Worm (Caenorhabditis elegans) whole organism, mixed stage, embryonic: ENCODE measurements around the gene mpk-2.

Experiments used
- blmp-1 ChIP-seq: fragments of 150-350 bp; optimal IDR thresholded peaks from 2 replicates; lab custom pipeline; 2014; ENCODE audit warnings: missing biosample characterization, missing genetic modification characterization
- ceh-39 ChIP-seq: fragments of 150-350 bp; optimal IDR thresholded peaks from 2 replicates; lab custom pipeline; 2014; ENCODE audit warnings: missing biosample characterization, missing genetic modification characterization
- ces-1 ChIP-seq: fragments of 150-350 bp; optimal IDR thresholded peaks from 2 replicates; lab custom pipeline; 2014; ENCODE audit warnings: missing biosample characterization, missing genetic modification reagents, missing genetic modification characterization
- elt-3 ChIP-seq: fragments of 150-350 bp; optimal IDR thresholded peaks from 2 replicates; lab custom pipeline; 2014; ENCODE audit warnings: missing biosample characterization, missing genetic modification characterization
- lsy-2 ChIP-seq: fragments of 150-350 bp; optimal IDR thresholded peaks from 2 replicates; lab custom pipeline; 2014; ENCODE audit warnings: missing biosample characterization, missing genetic modification characterization
- nhr-12 ChIP-seq: fragments of 150-350 bp; optimal IDR thresholded peaks from 2 replicates; lab custom pipeline; 2014; ENCODE audit warnings: missing biosample characterization, missing genetic modification characterization
- pha-4 ChIP-seq: fragments of 150-350 bp; optimal IDR thresholded peaks from 2 replicates; lab custom pipeline; 2018; ENCODE audit warnings: missing biosample characterization, missing genetic modification reagents, missing genetic modification characterization

- no peak for TF ChIP-seq pha-4 (tag; lab: Kevin White, UChicago)
- no peak for TF ChIP-seq blmp-1 (tag; lab: Kevin White, UChicago)
- no peak for TF ChIP-seq lsy-2 (tag; lab: Kevin White, UChicago)
- TF ChIP-seq nhr-12 (tag; lab: Kevin White, UChicago) = no peak
- no peak for TF ChIP-seq elt-3
- no peak for TF ChIP-seq ces-1
- TF ChIP-seq ceh-39 (tag; lab: Kevin White, UChicago) = no peak
These were observed at the start of gene mpk-2, which contains the start of gene C04G6.11 for ce11 chrII:5103784-5104457.
